Fruit fly (Drosophila melanogaster): ENCODE results near the gene Pburs.

DNA sequence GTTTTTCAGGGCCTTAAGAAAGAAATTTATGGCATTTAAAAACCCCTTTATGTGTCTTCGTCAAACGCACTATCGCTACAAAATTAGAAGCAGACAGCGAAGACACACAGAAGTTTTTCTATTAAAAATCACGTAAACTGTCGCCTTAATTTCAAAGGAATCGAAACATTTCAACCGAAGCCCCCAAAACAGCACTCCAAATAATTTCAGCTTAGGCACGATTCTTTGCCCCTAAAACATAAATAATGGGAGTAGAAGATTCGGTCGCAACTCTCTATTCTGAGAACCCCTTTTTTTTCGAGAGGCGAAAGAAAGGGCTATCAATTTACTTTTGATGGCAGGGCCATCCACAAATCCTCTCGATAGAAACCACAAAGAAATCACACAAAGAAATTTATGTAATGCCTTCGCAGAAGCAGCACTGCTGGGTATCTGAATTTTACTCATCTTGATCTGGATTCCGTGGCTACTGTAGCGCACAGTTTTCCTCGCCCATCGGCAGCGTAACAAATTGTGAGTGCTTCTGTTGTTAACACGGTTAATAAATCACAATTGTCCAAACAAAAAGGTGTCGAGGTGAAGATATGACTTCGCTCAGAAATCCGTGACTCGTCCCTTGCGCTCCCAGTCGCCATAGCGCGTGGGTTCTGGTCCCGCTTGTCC, 32.9 kb upstream of the Pburs start:
- TF ChIP-seq usp (GFP tag; optimal IDR thresholded peaks at IDR 0.05): no peak
- TF ChIP-seq Mio (GFP tag; optimal IDR thresholded peaks at IDR 0.05): no peak
- TF ChIP-seq CG9705 (GFP tag; optimal IDR thresholded peaks at IDR 0.05): no peak
- no peak for TF ChIP-seq Jra (GFP tag; optimal IDR thresholded peaks at IDR 0.05)
- TF ChIP-seq Dfd (GFP tag; optimal IDR thresholded peaks at IDR 0.05): no peak
- TF ChIP-seq OdsH (GFP tag; optimal IDR thresholded peaks at IDR 0.05): no peak
- no peak for TF ChIP-seq Dif (GFP tag; optimal IDR thresholded peaks at IDR 0.05; ENCODE audit: partially characterized antibody)
- no peak for TF ChIP-seq Myc (optimal IDR thresholded peaks at IDR 0.05)
- no peak for TF ChIP-seq psq (GFP tag; optimal IDR thresholded peaks at IDR 0.05)
- TF ChIP-seq pan (optimal IDR thresholded peaks at IDR 0.05): no peak
- no peak for TF ChIP-seq Vsx2 (GFP tag; optimal IDR thresholded peaks at IDR 0.05; ENCODE audit: partially characterized antibody)
- no peak for TF ChIP-seq dsf (GFP tag; optimal IDR thresholded peaks at IDR 0.05; ENCODE audit: borderline replicate concordance)
- no peak for TF ChIP-seq h (GFP tag; optimal IDR thresholded peaks at IDR 0.05)

Data from whole organism, wandering third instar larva.